Worm (Caenorhabditis elegans) whole organism, young adult: Measurements from ENCODE around the gene C45G9.9.

Source experiments
- F22D6.2 ChIP-seq: sonication (generic microtip); optimal IDR thresholded peaks from 2 replicates; lab custom pipeline; 2016; ENCODE audit warnings: mild to moderate bottlenecking, missing genetic modification characterization, missing compliant biosample characterization
- Y67H2A.10 ChIP-seq: fragments of 200-800 bp; sonication (Bioruptor generic); conservative IDR thresholded peaks from 2 replicates; pipeline ENCODE4 v1.3.6; 2022; ENCODE audit warnings: missing genetic modification reagents, missing genetic modification characterization, missing compliant biosample characterization
- ceh-27 ChIP-seq: fragments of 200-800 bp; sonication (Bioruptor generic); optimal IDR thresholded peaks from 2 replicates; lab custom pipeline; 2018; ENCODE audit warnings: mild to moderate bottlenecking, missing genetic modification characterization, moderate library complexity, missing compliant biosample characterization
- rcor-1 ChIP-seq: fragments of 200-800 bp; sonication (Bioruptor generic); IDR thresholded peaks from 2 replicates; pipeline ENCODE4 v1.3.6; 2022; ENCODE audit warnings: missing genetic modification reagents, missing genetic modification characterization, missing compliant biosample characterization
- rec-8 ChIP-seq, 2 experiments: sonication (generic microtip); optimal IDR thresholded peaks; 2 replicates each; lab custom pipeline; 2016; ENCODE audit warnings: mild to moderate bottlenecking in 2 of 2, missing genetic modification characterization in 2 of 2, missing genetic modification reagents in 2 of 2, missing genotype in 2 of 2, missing biosample characterization in 1 of 2, missing compliant biosample characterization in 1 of 2, moderate library complexity in 1 of 2
- repo-1 ChIP-seq: sonication (generic microtip); optimal IDR thresholded peaks from 2 replicates; lab custom pipeline; 2017; ENCODE audit warnings: mild to moderate bottlenecking, missing genetic modification characterization, missing compliant biosample characterization
- snpc-3.4 ChIP-seq: sonication (generic microtip); optimal IDR thresholded peaks from 2 replicates; lab custom pipeline; 2017; ENCODE audit warnings: missing genetic modification characterization, mild to moderate bottlenecking, missing compliant biosample characterization, antibody characterized with exemption, moderate library complexity, missing genotype, missing genetic modification reagents
- snpc-4 ChIP-seq, 5 experiments: fragments of 150-350 bp in 1 of 5; sonication (generic microtip) in 4 of 5; optimal IDR thresholded peaks; 2 replicates each; lab custom pipeline; 2014 to 2018; ENCODE audit warnings: missing genetic modification characterization in 5 of 5, missing biosample characterization in 3 of 5, antibody characterized with exemption in 2 of 5, mild to moderate bottlenecking in 2 of 5, missing compliant biosample characterization in 2 of 5, missing genotype in 2 of 5, moderate library complexity in 2 of 5, missing genetic modification reagents in 1 of 5
- tbp1 ChIP-seq: fragments of 200-800 bp; sonication (Bioruptor generic); optimal IDR thresholded peaks from 2 replicates; lab custom pipeline; 2018; ENCODE audit warnings: mild to moderate bottlenecking, missing genetic modification characterization, missing compliant biosample characterization
- unc-130 ChIP-seq: sonication (generic microtip); optimal IDR thresholded peaks from 2 replicates; lab custom pipeline; 2016; ENCODE audit warnings: missing genetic modification reagents, missing genetic modification characterization, missing compliant biosample characterization
- unc-62 ChIP-seq: fragments of 150-350 bp; optimal IDR thresholded peaks from 2 replicates; lab custom pipeline; 2014; ENCODE audit warnings: missing biosample characterization, missing genetic modification reagents, missing genetic modification characterization

ce11 chrIII:5004621-5005020 is 51.0 kb downstream of the C45G9.9 start, which contains the start of gene R144.6:
- no peak for TF ChIP-seq rec-8 (tag; optimal IDR thresholded peaks at IDR 0.05; lab: Kevin White, UChicago)
- TF ChIP-seq rcor-1: no peak
- no peak for TF ChIP-seq unc-62 (GFP tag; lab: Kevin White, UChicago)
- no peak for TF ChIP-seq F22D6.2
- TF ChIP-seq unc-130 (GFP tag; lab: Kevin White, UChicago): no peak
- TF ChIP-seq snpc-3.4: no peak
- TF ChIP-seq Y67H2A.10 (GFP tag; lab: Robert Waterston, UW): no peak
- no peak for TF ChIP-seq tbp1
- TF ChIP-seq repo-1 (tag; lab: Kevin White, UChicago): no peak
- no peak for TF ChIP-seq ceh-27 (GFP tag; lab: Kevin White, UChicago)
- no peak for TF ChIP-seq snpc-4 (GFP tag; optimal IDR thresholded peaks at IDR 0.05; lab: Kevin White, UChicago)
- no peak for TF ChIP-seq snpc-4 (tag; optimal IDR thresholded peaks at IDR 0.05; lab: Kevin White, UChicago)
